Worm (Caenorhabditis elegans): ENCODE data around the gene W03A5.2.

Gene W03A5.2

ce11 chrIII:5449762-5450308, 44.0 kb downstream of the W03A5.2 start, which contains the start of gene F48E8.8 (continued):
- TF ChIP-seq nhr-48 (tag; optimal IDR thresholded peaks at IDR 0.05) (no peak), tra-1 (GFP tag; IDR thresholded peaks at IDR 0.05) (no peak), fos-1 (tag; optimal IDR thresholded peaks at IDR 0.05) (no peak), F26F4.8 (GFP tag; conservative IDR thresholded peaks at IDR 0.05) (no peak), lin-1 (GFP tag; IDR thresholded peaks at IDR 0.05) (no peak), aly-2 (tag; optimal IDR thresholded peaks at IDR 0.05) (no peak), rbr-2 (tag; optimal IDR thresholded peaks at IDR 0.05) (peak; percentile 58), D1046.2 (GFP tag; IDR thresholded peaks at IDR 0.05) (no peak), ceh-32 (tag; optimal IDR thresholded peaks at IDR 0.05; ENCODE audit: poor library complexity) (no peak), zfp-2 (tag; optimal IDR thresholded peaks at IDR 0.05) (no peak), daf-19 (GFP tag; conservative IDR thresholded peaks at IDR 0.05) (no peak), hmg-1.1 (GFP tag; IDR thresholded peaks at IDR 0.05) (peak; percentile 80), mes-2 (tag; optimal IDR thresholded peaks at IDR 0.05; ENCODE audit: poor library complexity, severe bottlenecking) (peak; percentile 73), arid-1 (GFP tag; conservative IDR thresholded peaks at IDR 0.05) (no peak), vab-7 (GFP tag; IDR thresholded peaks at IDR 0.05) (0 out of 2 replicates have a peak, but pooled peaks have one; percentile 12), pqm-1 (tag; optimal IDR thresholded peaks at IDR 0.05) (no peak), php-3 (GFP tag; IDR thresholded peaks at IDR 0.05) (no peak), lir-3 (tag; optimal IDR thresholded peaks at IDR 0.05) (no peak), mep-1 (tag; optimal IDR thresholded peaks at IDR 0.05) (peak; percentile 34), F10B5.3 (tag; optimal IDR thresholded peaks at IDR 0.05) (no peak), dpl-1 (GFP tag; optimal IDR thresholded peaks at IDR 0.05) (peak; percentile 54), lin-13 (GFP tag; optimal IDR thresholded peaks at IDR 0.05) (peak; percentile 25), zip-2 (tag; optimal IDR thresholded peaks at IDR 0.05) (no peak), ZK546.5 (tag; optimal IDR thresholded peaks at IDR 0.05) (no peak), ZK337.2 (GFP tag; IDR thresholded peaks at IDR 0.05) (no peak), F49E8.2 (tag; optimal IDR thresholded peaks at IDR 0.05; ENCODE audit: borderline replicate concordance) (no peak), lin-29 (GFP tag; IDR thresholded peaks at IDR 0.05) (no peak), daf-12 (tag; optimal IDR thresholded peaks at IDR 0.05) (no peak), zip-11 (GFP tag; IDR thresholded peaks at IDR 0.05) (no peak), nhr-11 (tag; optimal IDR thresholded peaks at IDR 0.05) (peak; percentile 12), nhr-77 (tag; optimal IDR thresholded peaks at IDR 0.05) (no peak), set-16 (GFP tag; IDR thresholded peaks at IDR 0.05) (peak; percentile 44; the same call in 1 of the 2 replicates), lin-15B (tag; optimal IDR thresholded peaks at IDR 0.05) (no peak), hif-1 (tag; optimal IDR thresholded peaks at IDR 0.05) (peak in 1 of 2 experiments; percentile 46), nhr-76 (tag; optimal IDR thresholded peaks at IDR 0.05) (no peak), nhr-41 (GFP tag; IDR thresholded peaks at IDR 0.05) (no peak), hlh-11 (tag; optimal IDR thresholded peaks at IDR 0.05) (peak; percentile 93), nhr-6 (tag; optimal IDR thresholded peaks at IDR 0.05) (peak; percentile 21), daf-8 (GFP tag; IDR thresholded peaks at IDR 0.05) (no peak), mdl-1 (tag; optimal IDR thresholded peaks at IDR 0.05) (peak in 1 of 2 experiments; percentile 36)

- no peak for TF ChIP-seq nhr-111 (GFP tag; optimal IDR thresholded peaks at IDR 0.05)
- no peak for TF ChIP-seq snpc-4 (tag; optimal IDR thresholded peaks at IDR 0.05)
- no peak for TF ChIP-seq hlh-30 (tag; optimal IDR thresholded peaks at IDR 0.05; ENCODE audit: insufficient read depth)
- TF ChIP-seq daf-8 (GFP tag; IDR thresholded peaks at IDR 0.05): no peak
- TF ChIP-seq lin-13 (GFP tag; optimal IDR thresholded peaks at IDR 0.05): no peak
- TF ChIP-seq fos-1 (tag; optimal IDR thresholded peaks at IDR 0.05): no peak
- no peak for TF ChIP-seq skn-1 (tag; optimal IDR thresholded peaks at IDR 0.05)
- TF ChIP-seq hlh-11 (tag; optimal IDR thresholded peaks at IDR 0.05): no peak
- no peak for TF ChIP-seq nhr-10 (tag; optimal IDR thresholded peaks at IDR 0.05)
Observed at ce11 chrIII:5450430-5450829, 44.6 kb downstream of the W03A5.2 start, which contains the start of gene paa-1. TSS of gene paa-1 (plus strand) at chrIII:5450730.
